Worm (Caenorhabditis elegans): ENCODE measurements around the gene swsn-1.

DNA sequence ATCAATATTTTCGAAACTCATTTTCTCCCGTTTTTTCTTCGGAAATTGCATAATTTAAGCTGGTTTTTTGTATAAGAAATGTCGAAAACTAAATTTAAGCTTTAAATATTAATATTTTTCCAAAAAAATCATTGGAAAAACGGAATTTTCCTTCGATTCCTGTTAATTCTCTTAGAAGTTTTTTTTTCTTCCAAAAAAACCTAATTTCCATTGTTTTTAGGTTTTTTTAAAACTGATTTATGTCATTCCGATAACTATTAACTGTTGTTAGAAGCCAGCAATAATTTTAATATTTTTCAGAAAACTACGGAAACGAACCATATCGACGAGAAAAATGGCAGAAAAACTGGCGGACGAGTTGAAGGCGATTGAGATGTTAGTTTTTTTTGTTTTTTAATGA is 48.0 kb downstream of the swsn-1 start, which contains the start of gene fbxa-114:
- TF ChIP-seq ama-1 (optimal IDR thresholded peaks at IDR 0.05) (no peak), zag-1 (tag; optimal IDR thresholded peaks at IDR 0.05) (no peak), F26F4.8 (GFP tag; conservative IDR thresholded peaks at IDR 0.05) (no peak), madf-5 (GFP tag; IDR thresholded peaks at IDR 0.05) (no peak), ZK337.2 (GFP tag; IDR thresholded peaks at IDR 0.05) (no peak), jun-1 (tag; optimal IDR thresholded peaks at IDR 0.05) (no peak), D1046.2 (GFP tag; IDR thresholded peaks at IDR 0.05) (no peak), madf-9 (GFP tag; conservative IDR thresholded peaks at IDR 0.05) (no peak), fos-1 (tag; optimal IDR thresholded peaks at IDR 0.05) (no peak), unc-62 (GFP tag; optimal IDR thresholded peaks at IDR 0.05 in 1 of 2) (no peak), unc-62 (tag; optimal IDR thresholded peaks at IDR 0.05) (no peak), nhr-77 (tag; optimal IDR thresholded peaks at IDR 0.05) (no peak), ceh-28 (tag; optimal IDR thresholded peaks at IDR 0.05) (no peak)
